Fruit fly (Drosophila melanogaster): Measurements from ENCODE around the gene CG17328.

CG17328 gene

dm6 chr2L:16257227-16258071 lies 42.3 kb upstream of the CG17328 start, which contains the start of the genes PRL-1 and EndoGI (continued):
- no peak for TF ChIP-seq H15 (GFP tag; IDR thresholded peaks at IDR 0.05)
- TF ChIP-seq Mad (GFP tag; optimal IDR thresholded peaks at IDR 0.05): peak; percentile 29
- no peak for TF ChIP-seq Bteb2 (GFP tag; optimal IDR thresholded peaks at IDR 0.05)
- TF ChIP-seq Sox102F (GFP tag; optimal IDR thresholded peaks at IDR 0.05): no peak
- TF ChIP-seq Asciz (GFP tag; optimal IDR thresholded peaks at IDR 0.05): no peak
- TF ChIP-seq usp (GFP tag; optimal IDR thresholded peaks at IDR 0.05): no peak
- peak; percentile 99 for TF ChIP-seq inv (GFP tag; IDR thresholded peaks at IDR 0.05; ENCODE audit: partially characterized antibody)
- TF ChIP-seq Dref (GFP tag; IDR thresholded peaks at IDR 0.05): peak; percentile 100
- no peak for TF ChIP-seq CG12071 (GFP tag; optimal IDR thresholded peaks at IDR 0.05)
- TF ChIP-seq CG14441 (GFP tag; IDR thresholded peaks at IDR 0.05): peak; percentile 59; the same call in 1 of the 2 replicates
- TF ChIP-seq CG10565 (GFP tag; optimal IDR thresholded peaks at IDR 0.05): no peak
- TF ChIP-seq sr (GFP tag; IDR thresholded peaks at IDR 0.05): no peak
- TF ChIP-seq ato (GFP tag; IDR thresholded peaks at IDR 0.05; ENCODE audit: partially characterized antibody): peak; percentile 100
- peak; percentile 77 for TF ChIP-seq Dek (tag; optimal IDR thresholded peaks at IDR 0.05)
- TF ChIP-seq Nf-YA (GFP tag; IDR thresholded peaks at IDR 0.05): peak; percentile 18
- TF ChIP-seq CG3281 (GFP tag; optimal IDR thresholded peaks at IDR 0.05): peak; percentile 77
- peak; percentile 27 for TF ChIP-seq lilli (GFP tag; optimal IDR thresholded peaks at IDR 0.05)
- TF ChIP-seq hb (GFP tag; IDR thresholded peaks at IDR 0.05; ENCODE audit: partially characterized antibody): peak; percentile 100
- peak; percentile 77 for TF ChIP-seq sug (tag; optimal IDR thresholded peaks at IDR 0.05)
- peak; percentile 28 for TF ChIP-seq Camta (GFP tag; optimal IDR thresholded peaks at IDR 0.05)
- TF ChIP-seq CG4328 (GFP tag; optimal IDR thresholded peaks at IDR 0.05): peak; percentile 71
- peak; percentile 72 for TF ChIP-seq gsb-n (tag; optimal IDR thresholded peaks at IDR 0.05)
- TF ChIP-seq caup (GFP tag; optimal IDR thresholded peaks at IDR 0.05; ENCODE audit: severe bottlenecking): peak; percentile 71
- TF ChIP-seq CG8478 (optimal IDR thresholded peaks at IDR 0.05): peak; percentile 77
- TF ChIP-seq HLHmδ (GFP tag; optimal IDR thresholded peaks at IDR 0.05): peak; percentile 44
- TF ChIP-seq Tbp (GFP tag; optimal IDR thresholded peaks at IDR 0.05): no peak
- TF ChIP-seq run (tag; optimal IDR thresholded peaks at IDR 0.05): no peak
- TF ChIP-seq lab (GFP tag; optimal IDR thresholded peaks at IDR 0.05): no peak
- peak; percentile 79; the same call in 1 of the 3 replicates for TF ChIP-seq dysf (GFP tag; IDR thresholded peaks at IDR 0.05)
- no peak for TF ChIP-seq jing (GFP tag; optimal IDR thresholded peaks at IDR 0.05)
- TF ChIP-seq ara (GFP tag; IDR thresholded peaks at IDR 0.05): peak; percentile 44; the same call in 1 of the 2 replicates
- TF ChIP-seq Stat92E (GFP tag; optimal IDR thresholded peaks at IDR 0.05): peak in 1 of 3 experiments; percentile 34
- no peak for TF ChIP-seq CG3838 (GFP tag; optimal IDR thresholded peaks at IDR 0.05)
- peak; percentile 66 for TF ChIP-seq esg (GFP tag; conservative IDR thresholded peaks at IDR 0.05)
- TF ChIP-seq Dad (GFP tag; optimal IDR thresholded peaks at IDR 0.05): peak; percentile 32
- no peak for TF ChIP-seq Dfd (GFP tag; optimal IDR thresholded peaks at IDR 0.05)
- peak; percentile 72 for TF ChIP-seq CG3995 (GFP tag; optimal IDR thresholded peaks at IDR 0.05)
- TF ChIP-seq Sox100B (GFP tag; optimal IDR thresholded peaks at IDR 0.05): peak; percentile 81
- peak; percentile 48 for TF ChIP-seq Dp (GFP tag; optimal IDR thresholded peaks at IDR 0.05)
- TF ChIP-seq lov (optimal IDR thresholded peaks at IDR 0.05): no peak
- TF ChIP-seq lov (GFP tag; IDR thresholded peaks at IDR 0.05): no peak
- TF ChIP-seq pita (GFP tag; optimal IDR thresholded peaks at IDR 0.05): no peak
- TF ChIP-seq CTCF (GFP tag; optimal IDR thresholded peaks at IDR 0.05): no peak
- TF ChIP-seq ham (GFP tag; IDR thresholded peaks at IDR 0.05): no peak
- TF ChIP-seq pros (GFP tag; optimal IDR thresholded peaks at IDR 0.05): no peak
- peak; percentile 8 for TF ChIP-seq CG9609 (GFP tag; optimal IDR thresholded peaks at IDR 0.05)
- TF ChIP-seq tx (GFP tag; optimal IDR thresholded peaks at IDR 0.05): no peak
- TF ChIP-seq CG43689 (GFP tag; IDR thresholded peaks at IDR 0.05): no peak
- TF ChIP-seq Ssrp (tag; optimal IDR thresholded peaks at IDR 0.05): peak; percentile 54
- peak; percentile 46 for TF ChIP-seq CG1647 (GFP tag; optimal IDR thresholded peaks at IDR 0.05)

Data from whole organism, embryonic.